Fruit fly (Drosophila melanogaster) Kc167 (cell line): ENCODE results near the gene bun.

ENCODE experiments used
- insv ChIP-seq: fragments of >200 bp; optimal IDR thresholded peaks from 3 replicates; lab custom pipeline; 2018; ENCODE audit warnings: missing external identifiers
- psq ChIP-seq: fragments of >200 bp; optimal IDR thresholded peaks from 2 replicates; lab custom pipeline; 2017; ENCODE audit warnings: missing external identifiers

DNA sequence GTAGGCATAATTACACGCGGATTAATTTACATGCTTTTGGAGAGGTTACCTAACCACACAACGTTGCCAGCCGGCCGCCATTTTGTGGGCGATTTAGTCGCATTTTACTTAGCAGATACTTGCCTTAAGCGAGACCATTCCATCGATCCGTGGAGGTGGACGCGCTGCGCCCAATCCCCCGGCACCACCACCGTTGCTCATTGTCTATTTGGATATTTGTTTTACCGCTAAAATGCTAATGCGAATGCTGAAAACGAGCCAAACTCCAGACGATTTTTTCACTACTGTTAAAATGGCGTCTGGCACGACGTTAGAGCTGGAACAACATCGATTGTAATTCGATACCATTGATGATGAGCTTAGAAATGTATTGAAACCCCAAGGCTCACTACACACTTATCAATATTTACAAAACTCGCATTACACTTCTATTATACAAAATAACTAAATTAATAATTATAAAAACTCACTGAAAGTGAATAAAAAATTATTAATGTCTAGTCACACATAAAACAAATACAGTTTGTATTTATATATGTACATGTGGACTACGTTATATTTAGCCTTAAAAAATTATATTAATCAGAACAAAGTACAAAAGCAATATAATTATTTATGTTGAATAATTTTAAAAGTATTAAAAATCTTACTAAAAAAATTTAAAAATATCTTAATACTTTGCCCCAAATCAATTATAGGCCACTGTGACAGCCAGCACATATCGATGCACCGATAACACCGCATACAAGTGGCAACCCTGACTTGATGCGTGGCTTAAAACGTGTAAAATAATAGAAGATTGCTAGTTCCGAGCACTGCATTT, 112.5 kb downstream of the bun start, which contains the start of gene eRF3:
- TF ChIP-seq insv (lab: Kevin White, UChicago) (no peak), psq (lab: Kevin White, UChicago) (no peak)
